Fruit fly (Drosophila melanogaster) whole organism, embryonic: ENCODE data around the gene Tsc1.
A peak's percentile ranks its signal among the peaks of the same experiment; 100 is the strongest.

Source experiments
- Abd-B ChIP-seq: fragments of 200-800 bp; sonication (Bioruptor generic); optimal IDR thresholded peaks from 2 replicates; lab custom pipeline; 2018; ENCODE audit warnings: missing biosample characterization, mild to moderate bottlenecking, missing genetic modification characterization, moderate library complexity
- BtbVII ChIP-seq: fragments of 200-800 bp; sonication (Bioruptor generic); optimal IDR thresholded peaks from 3 replicates; lab custom pipeline; 2017; ENCODE audit warnings: missing biosample characterization, mild to moderate bottlenecking, missing genetic modification characterization
- CG10147 ChIP-seq: fragments of 200-800 bp; sonication (Bioruptor generic); optimal IDR thresholded peaks from 2 replicates; lab custom pipeline; 2019; ENCODE audit warnings: missing biosample characterization, mild to moderate bottlenecking, missing genetic modification characterization, moderate library complexity
- CG10366 ChIP-seq: fragments of 200-800 bp; sonication (Bioruptor generic); IDR thresholded peaks from 2 replicates; pipeline ENCODE4 v1.3.6; 2022; ENCODE audit warnings: missing biosample characterization, missing genetic modification characterization
- CG11398 ChIP-seq: fragments of 200-800 bp; sonication (Bioruptor generic); optimal IDR thresholded peaks from 2 replicates; lab custom pipeline; 2016; ENCODE audit warnings: missing biosample characterization, missing genetic modification characterization
- CG11723 ChIP-seq: fragments of 200-800 bp; sonication (Bioruptor generic); optimal IDR thresholded peaks from 2 replicates; lab custom pipeline; 2017; ENCODE audit warnings: missing biosample characterization, mild to moderate bottlenecking, missing genetic modification characterization
- CG12155 ChIP-seq: fragments of 200-800 bp; sonication (Bioruptor generic); optimal IDR thresholded peaks from 3 replicates; lab custom pipeline; 2016; ENCODE audit warnings: missing biosample characterization, missing genetic modification characterization
- CG12299 ChIP-seq: fragments of 200-800 bp; sonication (Bioruptor generic); optimal IDR thresholded peaks from 2 replicates; lab custom pipeline; 2018; ENCODE audit warnings: missing biosample characterization, mild to moderate bottlenecking, missing genetic modification characterization
- CG14860 ChIP-seq: fragments of 200-800 bp; sonication (Bioruptor generic); IDR thresholded peaks from 3 replicates; pipeline ENCODE4 v1.3.6; 2022; ENCODE audit warnings: missing biosample characterization, missing genetic modification characterization; ENCODE audit not compliant: partially characterized antibody
- CG15479 ChIP-seq: fragments of 200-800 bp; sonication (Bioruptor generic); optimal IDR thresholded peaks from 3 replicates; lab custom pipeline; 2019; ENCODE audit warnings: missing biosample characterization, mild to moderate bottlenecking, missing genetic modification characterization, moderate library complexity
- CG16815 ChIP-seq: fragments of 200-800 bp; sonication (Bioruptor generic); optimal IDR thresholded peaks from 3 replicates; lab custom pipeline; 2017; ENCODE audit warnings: missing biosample characterization, mild to moderate bottlenecking, missing genetic modification characterization
- CG17361 ChIP-seq: fragments of 200-800 bp; sonication (Bioruptor generic); IDR thresholded peaks from 3 replicates; pipeline ENCODE4 v1.3.6; 2022; ENCODE audit warnings: missing biosample characterization, missing genetic modification characterization
- CG17802 ChIP-seq: fragments of 200-800 bp; sonication (Bioruptor generic); optimal IDR thresholded peaks from 2 replicates; lab custom pipeline; 2018; ENCODE audit warnings: missing biosample characterization, mild to moderate bottlenecking, missing genetic modification characterization, moderate library complexity
- CG1832 ChIP-seq: fragments of 200-800 bp; sonication (Bioruptor generic); optimal IDR thresholded peaks from 2 replicates; lab custom pipeline; 2017; ENCODE audit warnings: missing biosample characterization, mild to moderate bottlenecking, missing genetic modification characterization, inconsistent platforms
- CG18476 ChIP-seq: fragments of 200-800 bp; sonication (Bioruptor generic); optimal IDR thresholded peaks from 2 replicates; lab custom pipeline; 2016; ENCODE audit warnings: missing biosample characterization, mild to moderate bottlenecking, missing genetic modification characterization
- CG2202 ChIP-seq: fragments of 200-800 bp; sonication (Bioruptor generic); optimal IDR thresholded peaks from 2 replicates; lab custom pipeline; 2018; ENCODE audit warnings: missing biosample characterization, mild to moderate bottlenecking, missing genetic modification characterization
- CG2712 ChIP-seq: fragments of 200-800 bp; optimal IDR thresholded peaks from 3 replicates; lab custom pipeline; 2019; ENCODE audit warnings: missing biosample characterization, mild to moderate bottlenecking, missing genetic modification characterization, moderate library complexity
- CG32532 ChIP-seq: fragments of 200-800 bp; sonication (Bioruptor generic); IDR thresholded peaks from 2 replicates; pipeline ENCODE4 v1.3.6; 2022; ENCODE audit warnings: missing biosample characterization, missing genetic modification characterization
- CG3838 ChIP-seq: fragments of 200-800 bp; sonication (Bioruptor generic); optimal IDR thresholded peaks from 3 replicates; lab custom pipeline; 2016; ENCODE audit warnings: missing biosample characterization, missing genetic modification characterization
- CG4617 ChIP-seq: fragments of 200-800 bp; sonication (Bioruptor generic); optimal IDR thresholded peaks from 3 replicates; lab custom pipeline; 2016; ENCODE audit warnings: missing biosample characterization, missing genetic modification characterization, borderline replicate concordance
- CG6765 ChIP-seq: fragments of 200-800 bp; sonication (Bioruptor generic); optimal IDR thresholded peaks from 3 replicates; lab custom pipeline; 2017; ENCODE audit warnings: missing biosample characterization, mild to moderate bottlenecking, missing genetic modification characterization
- CG8359 ChIP-seq: fragments of 200-800 bp; sonication (Bioruptor generic); optimal IDR thresholded peaks from 2 replicates; lab custom pipeline; 2017; ENCODE audit warnings: missing biosample characterization, mild to moderate bottlenecking, missing genetic modification characterization, borderline replicate concordance
- CG8765 ChIP-seq: fragments of 200-800 bp; sonication (Bioruptor generic); IDR thresholded peaks from 2 replicates; pipeline ENCODE4 v1.3.6; 2022; ENCODE audit warnings: missing biosample characterization, missing genetic modification characterization
- CG8924 ChIP-seq: fragments of 200-800 bp; optimal IDR thresholded peaks from 3 replicates; lab custom pipeline; 2019; ENCODE audit warnings: missing biosample characterization, mild to moderate bottlenecking, missing genetic modification characterization, moderate library complexity
- Fer2 ChIP-seq: fragments of 200-800 bp; sonication (Bioruptor generic); optimal IDR thresholded peaks from 2 replicates; lab custom pipeline; 2018; ENCODE audit warnings: missing biosample characterization, mild to moderate bottlenecking, missing genetic modification characterization, moderate library complexity
- Mad ChIP-seq: fragments of 200-800 bp; sonication (Bioruptor generic); optimal IDR thresholded peaks from 2 replicates; lab custom pipeline; 2016; ENCODE audit warnings: missing biosample characterization, missing genetic modification characterization
- Ptx1 ChIP-seq: fragments of 200-800 bp; sonication (Bioruptor generic); IDR thresholded peaks from 2 replicates; pipeline ENCODE4 v1.3.6; 2022; ENCODE audit warnings: missing biosample characterization, missing genetic modification characterization
- Rx ChIP-seq: fragments of 200-800 bp; sonication (Bioruptor generic); IDR thresholded peaks from 2 replicates; pipeline ENCODE4 v1.3.6; 2022; ENCODE audit warnings: missing biosample characterization, missing genetic modification characterization
- Tbp ChIP-seq: fragments of >200 bp; optimal IDR thresholded peaks from 2 replicates; lab custom pipeline; 2018; ENCODE audit warnings: missing biosample characterization, missing genetic modification characterization
- Usf ChIP-seq: fragments of 200-800 bp; sonication (Bioruptor generic); optimal IDR thresholded peaks from 2 replicates; lab custom pipeline; 2017; ENCODE audit warnings: missing genotype, missing biosample characterization, missing genetic modification characterization
- btn ChIP-seq: fragments of 200-800 bp; sonication (Bioruptor generic); optimal IDR thresholded peaks from 2 replicates; lab custom pipeline; 2016; ENCODE audit warnings: missing biosample characterization, missing genetic modification characterization
- ci ChIP-seq: fragments of 200-800 bp; sonication (Bioruptor generic); IDR thresholded peaks from 3 replicates; pipeline ENCODE4 v1.3.6; 2022; ENCODE audit warnings: missing biosample characterization, missing genetic modification characterization
- dan ChIP-seq: fragments of 200-800 bp; sonication (Bioruptor generic); IDR thresholded peaks from 2 replicates; pipeline ENCODE4 v1.3.6; 2022; ENCODE audit warnings: missing biosample characterization, missing genetic modification characterization
- danr ChIP-seq: fragments of 200-800 bp; sonication (Bioruptor generic); IDR thresholded peaks from 2 replicates; pipeline ENCODE4 v1.3.6; 2022; ENCODE audit warnings: missing biosample characterization, missing genetic modification characterization
- disco-r ChIP-seq: fragments of 200-800 bp; sonication (Bioruptor generic); optimal IDR thresholded peaks from 2 replicates; lab custom pipeline; 2016; ENCODE audit warnings: missing biosample characterization, missing genetic modification characterization
- dmrt99B ChIP-seq: fragments of 200-800 bp; sonication (Bioruptor generic); optimal IDR thresholded peaks from 2 replicates; lab custom pipeline; 2018; ENCODE audit warnings: missing biosample characterization, mild to moderate bottlenecking, missing genetic modification characterization, moderate library complexity
- dysf ChIP-seq: fragments of 200-800 bp; sonication (Bioruptor generic); IDR thresholded peaks from 3 replicates; pipeline ENCODE4 v1.3.6; 2022; ENCODE audit warnings: missing biosample characterization, missing genetic modification characterization
- ftz-f1 ChIP-seq: fragments of 200-800 bp; sonication (Bioruptor generic); optimal IDR thresholded peaks from 2 replicates; lab custom pipeline; 2016; ENCODE audit warnings: missing biosample characterization, missing genetic modification characterization
- gfzf ChIP-seq: fragments of 200-800 bp; sonication (Bioruptor generic); optimal IDR thresholded peaks from 2 replicates; lab custom pipeline; 2016; ENCODE audit warnings: missing biosample characterization, mild to moderate bottlenecking, missing genetic modification characterization, moderate library complexity
- kay ChIP-seq: fragments of 200-800 bp; sonication (Bioruptor generic); optimal IDR thresholded peaks from 2 replicates; lab custom pipeline; 2016; ENCODE audit warnings: missing biosample characterization, missing genetic modification characterization
- lov ChIP-seq, 2 experiments: fragments of 200-800 bp in 1 of 2; fragments of >200 bp in 1 of 2; sonication (Bioruptor generic) in 1 of 2; IDR thresholded peaks in 1 of 2; optimal IDR thresholded peaks in 1 of 2; 2 replicates in 1 of 2; 3 replicates in 1 of 2; pipeline versions ENCODE4 v1.3.6 to Lab custom; 2017 to 2022; ENCODE audit warnings: missing biosample characterization in 1 of 2, missing genetic modification characterization in 1 of 2
- nmo ChIP-seq: fragments of 200-800 bp; sonication (Bioruptor generic); optimal IDR thresholded peaks from 2 replicates; lab custom pipeline; 2018; ENCODE audit warnings: missing biosample characterization, mild to moderate bottlenecking, missing genetic modification characterization, moderate library complexity
- pho ChIP-seq: fragments of 200-800 bp; sonication (Bioruptor generic); optimal IDR thresholded peaks from 2 replicates; lab custom pipeline; 2016; ENCODE audit warnings: missing biosample characterization, missing genetic modification characterization
- pita ChIP-seq: fragments of 200-800 bp; sonication (Bioruptor generic); optimal IDR thresholded peaks from 2 replicates; lab custom pipeline; 2017; ENCODE audit warnings: missing biosample characterization, mild to moderate bottlenecking, missing genetic modification characterization
- seq ChIP-seq: fragments of 200-800 bp; sonication (Bioruptor generic); IDR thresholded peaks from 2 replicates; pipeline ENCODE4 v1.3.6; 2022; ENCODE audit warnings: missing biosample characterization, missing genetic modification characterization
- ttk ChIP-seq: fragments of 200-800 bp; sonication (Bioruptor generic); IDR thresholded peaks from 2 replicates; pipeline ENCODE4 v2.1.2; 2022; ENCODE audit warnings: missing biosample characterization, missing genetic modification characterization
- tup ChIP-seq: fragments of 200-800 bp; sonication (Bioruptor generic); optimal IDR thresholded peaks from 2 replicates; lab custom pipeline; 2016; ENCODE audit warnings: missing biosample characterization, mild to moderate bottlenecking, missing genetic modification characterization, moderate library complexity
- wdn ChIP-seq: fragments of 200-800 bp; sonication (Bioruptor generic); IDR thresholded peaks from 2 replicates; pipeline ENCODE4 v1.3.6; 2022; ENCODE audit warnings: missing biosample characterization, missing genetic modification characterization

The Tsc1 gene

DNA sequence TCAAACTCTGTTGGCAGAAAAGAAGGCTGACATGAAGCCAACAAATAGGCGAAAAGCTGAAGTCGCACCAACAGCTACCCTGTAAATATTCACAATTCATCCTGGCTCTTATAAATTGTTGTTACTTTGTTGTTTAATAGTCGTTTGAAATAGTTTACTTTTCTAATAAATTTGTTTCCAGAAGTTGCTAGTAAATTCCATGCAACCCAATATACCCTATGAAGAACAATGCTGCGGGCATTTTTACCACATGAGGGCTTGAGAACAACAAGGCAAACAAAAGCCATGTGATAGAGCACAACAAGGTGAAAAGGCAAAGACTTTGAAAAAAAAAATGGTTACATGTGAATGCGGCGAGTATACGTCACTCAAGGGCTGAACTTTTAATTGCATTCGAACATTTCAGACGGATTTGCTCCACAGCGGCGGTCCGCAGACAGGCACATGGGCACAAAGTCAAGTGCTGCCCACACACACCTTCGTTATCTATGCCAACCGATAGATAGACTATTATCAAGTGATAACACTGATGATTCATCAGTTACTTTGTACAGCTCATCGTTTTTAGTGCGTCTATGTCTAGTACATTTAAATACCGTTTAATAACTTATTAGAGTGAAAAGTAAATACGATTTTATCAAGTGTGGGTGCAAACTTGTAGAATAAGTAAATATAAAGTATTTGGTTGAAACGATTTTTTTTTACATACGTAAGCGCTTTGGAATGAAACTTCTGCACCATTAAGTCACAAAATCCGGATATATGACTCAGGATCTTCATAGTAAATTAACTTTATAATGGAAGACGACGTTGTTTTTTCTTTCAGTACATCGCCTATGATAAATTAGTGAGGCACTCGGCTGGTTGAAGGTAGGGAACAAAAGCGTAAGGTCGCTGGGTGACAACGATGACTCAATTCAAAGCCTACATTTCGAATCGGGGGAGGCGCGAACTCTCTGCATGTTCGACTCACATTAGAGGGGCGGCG is 30.8 kb upstream of the Tsc1 start (continued):
- TF ChIP-seq CG16815 (GFP tag; lab: Kevin White, UChicago) (peak; percentile 49), ftz-f1 (no peak), kay (GFP tag; lab: Kevin White, UChicago) (peak; percentile 78), CG3838 (no peak), Mad (GFP tag; lab: Kevin White, UChicago) (peak; percentile 73), ttk (GFP tag; lab: Robert Waterston, UW) (peak; percentile 69), pita (GFP tag; lab: Kevin White, UChicago) (no peak), Abd-B (GFP tag; lab: Kevin White, UChicago) (peak; percentile 80), CG8765 (0 out of 2 replicates have a peak, but pooled peaks have one; percentile 16), dmrt99B (tag; lab: Kevin White, UChicago) (peak; percentile 80), tup (GFP tag; lab: Kevin White, UChicago) (peak; percentile 43), dysf (GFP tag; lab: Robert Waterston, UW) (peak; percentile 88), CG32532 (GFP tag; lab: Robert Waterston, UW) (peak; percentile 88), CG2712 (tag; lab: Kevin White, UChicago) (peak; percentile 82), CG8359 (GFP tag; lab: Kevin White, UChicago) (no peak), Usf (GFP tag; lab: Kevin White, UChicago) (peak; percentile 34), ci (GFP tag; lab: Robert Waterston, UW) (peak; percentile 92), CG17361 (GFP tag; lab: Robert Waterston, UW) (peak; percentile 51), Fer2 (tag; lab: Kevin White, UChicago) (no peak), disco-r (GFP tag; lab: Kevin White, UChicago) (peak; percentile 39), CG10366 (GFP tag; lab: Robert Waterston, UW) (peak; percentile 87), Tbp (GFP tag; lab: Kevin White, UChicago) (no peak), wdn (GFP tag; lab: Robert Waterston, UW) (peak; percentile 45; the same call in 1 of the 2 replicates), dan (GFP tag; lab: Robert Waterston, UW) (no peak), CG10147 (GFP tag; lab: Kevin White, UChicago) (peak; percentile 54), Ptx1 (GFP tag; lab: Robert Waterston, UW) (peak; percentile 84), CG4617 (peak; percentile 31), CG2202 (tag; lab: Kevin White, UChicago) (peak; percentile 34), seq (GFP tag; lab: Robert Waterston, UW) (peak; percentile 85), CG18476 (peak; percentile 72), btn (peak; percentile 57), nmo (peak; percentile 77), pho (GFP tag; lab: Kevin White, UChicago) (peak; percentile 74), CG11398 (peak; percentile 71), CG12155 (GFP tag; lab: Kevin White, UChicago) (peak; percentile 81), CG17802 (tag; lab: Kevin White, UChicago) (peak; percentile 45), CG12299 (tag; lab: Kevin White, UChicago) (peak; percentile 47), gfzf (GFP tag; lab: Kevin White, UChicago) (no peak), lov (optimal IDR thresholded peaks at IDR 0.05; lab: Kevin White, UChicago) (no peak), lov (GFP tag; IDR thresholded peaks at IDR 0.05; lab: Robert Waterston, UW) (peak; percentile 61; the same call in 1 of the 3 replicates), CG11723 (GFP tag; lab: Kevin White, UChicago) (peak; percentile 34), CG6765 (GFP tag; lab: Kevin White, UChicago) (peak; percentile 13), BtbVII (peak; percentile 41), CG14860 (GFP tag; lab: Robert Waterston, UW) (no peak), danr (GFP tag; lab: Robert Waterston, UW) (no peak), CG15479 (GFP tag; lab: Kevin White, UChicago) (no peak), Rx (peak; percentile 44; the same call in 1 of the 2 replicates), CG1832 (GFP tag; lab: Kevin White, UChicago) (no peak), CG8924 (tag; lab: Kevin White, UChicago) (peak; percentile 72)
